Fruit fly (Drosophila melanogaster) Kc167 (cell line): ENCODE results near the gene ScsbetaA.

ENCODE experiments used
- psq ChIP-seq: fragments of >200 bp; optimal IDR thresholded peaks from 2 replicates; lab custom pipeline; 2017; ENCODE audit warnings: missing external identifiers
- ttk ChIP-seq: sonication (Bioruptor generic); optimal IDR thresholded peaks from 2 replicates; lab custom pipeline; 2017; ENCODE audit warnings: missing external identifiers

DNA sequence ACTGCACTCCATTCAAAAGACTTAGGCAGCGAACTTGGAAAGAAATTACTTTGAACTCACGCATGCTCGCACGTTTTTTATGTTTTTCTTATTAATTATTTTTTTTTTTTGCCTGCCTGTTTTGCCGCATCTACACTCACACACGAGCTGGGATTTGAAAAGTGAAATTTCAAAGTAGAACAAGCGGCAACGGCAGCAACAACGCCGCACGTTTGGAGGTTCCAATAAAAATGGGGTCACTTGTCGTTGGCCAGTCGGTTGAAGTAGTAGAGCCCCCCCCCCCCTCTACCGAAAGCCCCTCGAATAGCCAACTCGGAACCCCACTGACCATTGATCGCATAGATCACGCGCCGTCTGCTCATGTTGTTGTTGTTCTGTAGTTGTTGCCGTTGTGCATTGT is 7.9 kb downstream of the ScsbetaA start:
- TF ChIP-seq psq (lab: Kevin White, UChicago) (no peak), ttk (lab: Kevin White, UChicago) (no peak)
